Worm (Caenorhabditis elegans) whole organism, young adult: ENCODE results near the gene F22F1.2.

ENCODE experiments used
- C06A6.2 ChIP-seq: fragments of 200-800 bp; sonication (Bioruptor generic); conservative IDR thresholded peaks from 2 replicates; pipeline ENCODE4 v1.3.6; 2022; ENCODE audit warnings: missing genetic modification characterization, missing compliant biosample characterization
- F23B12.7 ChIP-seq: sonication (generic microtip); optimal IDR thresholded peaks from 2 replicates; lab custom pipeline; 2017; ENCODE audit warnings: missing genetic modification characterization, mild to moderate bottlenecking, missing compliant biosample characterization, antibody characterized with exemption, moderate library complexity; ENCODE audit not compliant: insufficient read depth
- F33H1.4 ChIP-seq: fragments of 200-800 bp; sonication (Bioruptor generic); IDR thresholded peaks from 2 replicates; pipeline ENCODE4 v1.3.6; 2022; ENCODE audit warnings: missing genetic modification reagents, missing genetic modification characterization, missing compliant biosample characterization
- F37B4.10 ChIP-seq: fragments of 200-800 bp; sonication (Bioruptor generic); IDR thresholded peaks from 2 replicates; pipeline ENCODE4 v1.3.6; 2022; ENCODE audit warnings: missing genetic modification characterization, missing compliant biosample characterization
- F49E8.2 ChIP-seq: sonication (generic microtip); optimal IDR thresholded peaks from 3 replicates; lab custom pipeline; 2017; ENCODE audit warnings: missing genetic modification characterization, mild to moderate bottlenecking, missing compliant biosample characterization, antibody characterized with exemption, moderate library complexity; ENCODE audit not compliant: insufficient read depth
- F52B5.7 ChIP-seq: sonication (generic microtip); optimal IDR thresholded peaks from 2 replicates; lab custom pipeline; 2016; ENCODE audit warnings: mild to moderate bottlenecking, missing genetic modification characterization, missing compliant biosample characterization
- F55B11.4 ChIP-seq: sonication (generic microtip); optimal IDR thresholded peaks from 2 replicates; lab custom pipeline; 2016; ENCODE audit warnings: missing compliant biosample characterization, missing genetic modification characterization, borderline replicate concordance; ENCODE audit not compliant: insufficient read depth
- K11D2.4 ChIP-seq: fragments of 200-800 bp; sonication (Bioruptor generic); IDR thresholded peaks from 2 replicates; pipeline ENCODE4 v1.3.6; 2022; ENCODE audit warnings: missing genetic modification reagents, missing genetic modification characterization, missing compliant biosample characterization
- Y53G8AR.9 ChIP-seq: fragments of 200-800 bp; sonication (Bioruptor generic); conservative IDR thresholded peaks from 2 replicates; pipeline ENCODE4 v1.3.6; 2022; ENCODE audit warnings: missing genetic modification reagents, missing genetic modification characterization, missing compliant biosample characterization
- Y79H2A.3 ChIP-seq: fragments of 200-800 bp; sonication (Bioruptor generic); conservative IDR thresholded peaks from 2 replicates; pipeline ENCODE4 v1.3.6; 2022; ENCODE audit warnings: missing genetic modification reagents, missing genetic modification characterization, missing compliant biosample characterization
- ZK185.1 ChIP-seq: sonication (generic microtip); optimal IDR thresholded peaks from 2 replicates; lab custom pipeline; 2016; ENCODE audit warnings: mild to moderate bottlenecking, missing genetic modification characterization, missing compliant biosample characterization; ENCODE audit not compliant: poor library complexity, severe bottlenecking
- akir-1 ChIP-seq: fragments of 200-800 bp; sonication (Bioruptor generic); optimal IDR thresholded peaks from 2 replicates; lab custom pipeline; 2018; ENCODE audit warnings: mild to moderate bottlenecking, missing genetic modification characterization, moderate library complexity, missing compliant biosample characterization
- aptf-2 ChIP-seq: fragments of 200-800 bp; sonication (Bioruptor generic); conservative IDR thresholded peaks from 2 replicates; pipeline ENCODE4 v1.3.6; 2022; ENCODE audit warnings: missing genetic modification reagents, missing genetic modification characterization, missing compliant biosample characterization
- atf-7 ChIP-seq: sonication (generic microtip); optimal IDR thresholded peaks from 2 replicates; lab custom pipeline; 2017; ENCODE audit warnings: mild to moderate bottlenecking, missing genetic modification characterization, missing compliant biosample characterization
- athp-1 ChIP-seq: sonication (generic microtip); optimal IDR thresholded peaks from 2 replicates; lab custom pipeline; 2017; ENCODE audit warnings: mild to moderate bottlenecking, missing genetic modification characterization, missing compliant biosample characterization
- bed-2 ChIP-seq: fragments of 200-800 bp; sonication (Bioruptor generic); IDR thresholded peaks from 2 replicates; pipeline ENCODE4 v1.3.6; 2022; ENCODE audit warnings: missing genetic modification reagents, missing genetic modification characterization, missing compliant biosample characterization
- ceh-100 ChIP-seq: fragments of 200-800 bp; sonication (Bioruptor generic); IDR thresholded peaks from 2 replicates; pipeline ENCODE4 v1.3.6; 2022; ENCODE audit warnings: missing genetic modification reagents, missing genetic modification characterization, missing compliant biosample characterization
- ceh-40 ChIP-seq: fragments of 200-800 bp; sonication (Bioruptor generic); IDR thresholded peaks from 2 replicates; pipeline ENCODE4 v1.3.6; 2022; ENCODE audit warnings: missing genetic modification characterization, missing compliant biosample characterization
- ceh-58 ChIP-seq: fragments of 200-800 bp; sonication (Bioruptor generic); IDR thresholded peaks from 2 replicates; pipeline ENCODE4 v1.3.6; 2022; ENCODE audit warnings: missing genetic modification characterization, missing compliant biosample characterization
- die-1 ChIP-seq: sonication (generic microtip); optimal IDR thresholded peaks from 2 replicates; lab custom pipeline; 2016; ENCODE audit warnings: missing genotype, mild to moderate bottlenecking, missing genetic modification characterization, missing compliant biosample characterization
- dpl-1 ChIP-seq: fragments of 150-350 bp; optimal IDR thresholded peaks from 2 replicates; lab custom pipeline; 2014; ENCODE audit warnings: missing biosample characterization, missing genetic modification reagents, missing genetic modification characterization
- egrh-3 ChIP-seq: fragments of 200-800 bp; sonication (Bioruptor generic); IDR thresholded peaks from 2 replicates; pipeline ENCODE4 v1.3.6; 2022; ENCODE audit warnings: missing genetic modification reagents, missing genetic modification characterization, missing compliant biosample characterization
- fkh-3 ChIP-seq: sonication (generic microtip); optimal IDR thresholded peaks from 2 replicates; lab custom pipeline; 2016; ENCODE audit warnings: mild to moderate bottlenecking, missing genetic modification characterization, missing compliant biosample characterization
- gei-17 ChIP-seq: fragments of 200-800 bp; sonication (Bioruptor generic); optimal IDR thresholded peaks from 2 replicates; lab custom pipeline; 2018; ENCODE audit warnings: mild to moderate bottlenecking, missing genetic modification characterization, missing compliant biosample characterization
- him-1 ChIP-seq: sonication (generic microtip); optimal IDR thresholded peaks from 2 replicates; lab custom pipeline; 2016; ENCODE audit warnings: missing genotype, missing genetic modification reagents, missing genetic modification characterization, missing compliant biosample characterization
- hlh-12 ChIP-seq: sonication (generic microtip); optimal IDR thresholded peaks from 2 replicates; lab custom pipeline; 2016; ENCODE audit warnings: missing genetic modification characterization, missing compliant biosample characterization
- hlh-26 ChIP-seq: fragments of 200-800 bp; sonication (Bioruptor generic); conservative IDR thresholded peaks from 2 replicates; pipeline ENCODE4 v1.3.6; 2022; ENCODE audit warnings: missing genetic modification reagents, missing genetic modification characterization, missing compliant biosample characterization
- hmg-1.2 ChIP-seq: fragments of 200-800 bp; sonication (Bioruptor generic); IDR thresholded peaks from 2 replicates; pipeline ENCODE4 v1.3.6; 2022; ENCODE audit warnings: missing genetic modification reagents, missing genetic modification characterization, missing compliant biosample characterization
- hrde-1 ChIP-seq: sonication (generic microtip); optimal IDR thresholded peaks from 2 replicates; lab custom pipeline; 2016; ENCODE audit warnings: missing genetic modification characterization, mild to moderate bottlenecking, missing compliant biosample characterization, moderate library complexity, missing genotype, missing genetic modification reagents, borderline replicate concordance
- lag-1 ChIP-seq: fragments of 200-800 bp; sonication (Bioruptor generic); IDR thresholded peaks from 2 replicates; pipeline ENCODE4 v1.3.6; 2022; ENCODE audit warnings: missing genetic modification reagents, missing genetic modification characterization, missing compliant biosample characterization
- let-607 ChIP-seq, 2 experiments: fragments of 200-800 bp in 1 of 2; sonication (Bioruptor generic) in 1 of 2; sonication (generic microtip) in 1 of 2; optimal IDR thresholded peaks; 2 replicates each; lab custom pipeline; 2016 to 2018; ENCODE audit warnings: mild to moderate bottlenecking in 2 of 2, missing compliant biosample characterization in 2 of 2, missing genetic modification characterization in 2 of 2, moderate library complexity in 2 of 2, missing genotype in 1 of 2
- lin-26 ChIP-seq: fragments of 200-800 bp; sonication (Bioruptor generic); IDR thresholded peaks from 2 replicates; pipeline ENCODE4 v1.3.6; 2022; ENCODE audit warnings: missing genetic modification reagents, missing genetic modification characterization, missing compliant biosample characterization
- lin-40 ChIP-seq: sonication (generic microtip); optimal IDR thresholded peaks from 2 replicates; lab custom pipeline; 2016; ENCODE audit warnings: missing genetic modification characterization, mild to moderate bottlenecking, missing compliant biosample characterization, missing genotype, missing genetic modification reagents
- lin-54 ChIP-seq: fragments of 200-800 bp; sonication (Bioruptor generic); optimal IDR thresholded peaks from 2 replicates; lab custom pipeline; 2018; ENCODE audit warnings: mild to moderate bottlenecking, missing genetic modification characterization, missing compliant biosample characterization
- madf-10 ChIP-seq: sonication (generic microtip); optimal IDR thresholded peaks from 2 replicates; lab custom pipeline; 2016; ENCODE audit warnings: mild to moderate bottlenecking, missing genetic modification characterization, missing compliant biosample characterization
- madf-8 ChIP-seq: fragments of 200-800 bp; sonication (Bioruptor generic); conservative IDR thresholded peaks from 2 replicates; pipeline ENCODE4 v1.3.6; 2022; ENCODE audit warnings: missing genetic modification reagents, missing genetic modification characterization, missing compliant biosample characterization
- nfyb-1 ChIP-seq: fragments of 200-800 bp; sonication (Bioruptor generic); IDR thresholded peaks from 2 replicates; pipeline ENCODE4 v1.3.6; 2022; ENCODE audit warnings: missing genetic modification reagents, missing genetic modification characterization, missing compliant biosample characterization
- nhr-27 ChIP-seq: fragments of 200-800 bp; sonication (Bioruptor generic); optimal IDR thresholded peaks from 2 replicates; lab custom pipeline; 2018; ENCODE audit warnings: mild to moderate bottlenecking, missing genetic modification characterization, moderate library complexity, missing compliant biosample characterization
- nhr-80 ChIP-seq: sonication (generic microtip); optimal IDR thresholded peaks from 2 replicates; lab custom pipeline; 2016; ENCODE audit warnings: missing genetic modification characterization, missing compliant biosample characterization
- nhr-90 ChIP-seq: sonication (generic microtip); optimal IDR thresholded peaks from 2 replicates; lab custom pipeline; 2016; ENCODE audit warnings: missing genotype, mild to moderate bottlenecking, missing genetic modification characterization, missing compliant biosample characterization
- pbrm-1 ChIP-seq: fragments of 200-800 bp; sonication (Bioruptor generic); IDR thresholded peaks from 2 replicates; pipeline ENCODE4 v1.3.6; 2022; ENCODE audit warnings: missing genetic modification reagents, missing genetic modification characterization, missing compliant biosample characterization
- rcor-1 ChIP-seq: fragments of 200-800 bp; sonication (Bioruptor generic); IDR thresholded peaks from 2 replicates; pipeline ENCODE4 v1.3.6; 2022; ENCODE audit warnings: missing genetic modification reagents, missing genetic modification characterization, missing compliant biosample characterization
- rec-8 ChIP-seq, 2 experiments: sonication (generic microtip); optimal IDR thresholded peaks; 2 replicates each; lab custom pipeline; 2016; ENCODE audit warnings: mild to moderate bottlenecking in 2 of 2, missing genetic modification characterization in 2 of 2, missing genetic modification reagents in 2 of 2, missing genotype in 2 of 2, missing biosample characterization in 1 of 2, missing compliant biosample characterization in 1 of 2, moderate library complexity in 1 of 2
- snpc-3.4 ChIP-seq: sonication (generic microtip); optimal IDR thresholded peaks from 2 replicates; lab custom pipeline; 2017; ENCODE audit warnings: missing genetic modification characterization, mild to moderate bottlenecking, missing compliant biosample characterization, antibody characterized with exemption, moderate library complexity, missing genotype, missing genetic modification reagents
- tlf-1 ChIP-seq: fragments of 200-800 bp; sonication (Bioruptor generic); optimal IDR thresholded peaks from 2 replicates; lab custom pipeline; 2018; ENCODE audit warnings: mild to moderate bottlenecking, missing genetic modification characterization, missing compliant biosample characterization
- xnd-1 ChIP-seq: sonication (generic microtip); optimal IDR thresholded peaks from 2 replicates; lab custom pipeline; 2016; ENCODE audit warnings: missing genotype, missing genetic modification reagents, missing genetic modification characterization, missing compliant biosample characterization
- zfh-2 ChIP-seq: fragments of 200-800 bp; sonication (Bioruptor generic); conservative IDR thresholded peaks from 2 replicates; pipeline ENCODE4 v1.3.6; 2022; ENCODE audit warnings: missing genetic modification reagents, missing genetic modification characterization, missing compliant biosample characterization
- zim-3 ChIP-seq: sonication (generic microtip); optimal IDR thresholded peaks from 2 replicates; lab custom pipeline; 2017; ENCODE audit warnings: mild to moderate bottlenecking, missing genetic modification characterization, moderate library complexity, missing compliant biosample characterization
- ztf-3 ChIP-seq: fragments of 200-800 bp; sonication (Bioruptor generic); optimal IDR thresholded peaks from 2 replicates; lab custom pipeline; 2018; ENCODE audit warnings: mild to moderate bottlenecking, missing genetic modification characterization, missing compliant biosample characterization

Gene F22F1.2

ce11 chrX:8148993-8149392 is 1.5 kb downstream of the F22F1.2 start (continued):
- no peak for TF ChIP-seq F37B4.10
- TF ChIP-seq lag-1 = no peak
- no peak for TF ChIP-seq nhr-27
- TF ChIP-seq bed-2 (GFP tag; lab: Robert Waterston, UW) = no peak
- TF ChIP-seq nfyb-1 = no peak
- no peak for TF ChIP-seq akir-1 (GFP tag; lab: Kevin White, UChicago)
- no peak for TF ChIP-seq F49E8.2
- TF ChIP-seq aptf-2 (GFP tag; lab: Robert Waterston, UW) = no peak
- TF ChIP-seq ZK185.1 = no peak
- peak; percentile 43; the same call in 1 of the 2 replicates for TF ChIP-seq hmg-1.2 (GFP tag; lab: Robert Waterston, UW)
- TF ChIP-seq egrh-3 (GFP tag; lab: Robert Waterston, UW) = no peak
- no peak for TF ChIP-seq ceh-100 (GFP tag; lab: Robert Waterston, UW)
- no peak for TF ChIP-seq F55B11.4 (tag; lab: Kevin White, UChicago)
- TF ChIP-seq lin-40 (tag; lab: Kevin White, UChicago) = no peak
- no peak for TF ChIP-seq madf-8 (GFP tag; lab: Robert Waterston, UW)
- no peak for TF ChIP-seq zfh-2 (GFP tag; lab: Robert Waterston, UW)
- TF ChIP-seq hlh-12 (tag; lab: Kevin White, UChicago) = no peak
- TF ChIP-seq Y79H2A.3 (GFP tag; lab: Robert Waterston, UW) = no peak
- no peak for TF ChIP-seq ztf-3 (GFP tag; lab: Kevin White, UChicago)
- TF ChIP-seq snpc-3.4 (tag; lab: Kevin White, UChicago) = no peak
- TF ChIP-seq fkh-3 (tag; lab: Kevin White, UChicago) = no peak
- no peak for TF ChIP-seq dpl-1 (GFP tag; lab: Kevin White, UChicago)
- TF ChIP-seq die-1 (tag; lab: Kevin White, UChicago) = peak; percentile 50
- TF ChIP-seq hlh-26 (GFP tag; lab: Robert Waterston, UW) = no peak
- TF ChIP-seq pbrm-1 (GFP tag; lab: Robert Waterston, UW) = no peak
- TF ChIP-seq atf-7 (tag; lab: Kevin White, UChicago) = no peak
- TF ChIP-seq C06A6.2 (GFP tag; lab: Robert Waterston, UW) = no peak
- no peak for TF ChIP-seq ceh-58 (GFP tag; lab: Robert Waterston, UW)
- TF ChIP-seq ceh-40 (GFP tag; lab: Robert Waterston, UW) = no peak
- TF ChIP-seq F33H1.4 (GFP tag; lab: Robert Waterston, UW) = no peak
- TF ChIP-seq zim-3 (tag; lab: Kevin White, UChicago) = no peak
- no peak for TF ChIP-seq athp-1
- TF ChIP-seq nhr-80 (tag; lab: Kevin White, UChicago) = no peak
- TF ChIP-seq nhr-90 = peak; percentile 29
- no peak for TF ChIP-seq lin-54
- no peak for TF ChIP-seq tlf-1 (GFP tag; lab: Kevin White, UChicago)
- no peak for TF ChIP-seq madf-10 (tag; lab: Kevin White, UChicago)
- TF ChIP-seq Y53G8AR.9 = no peak
- TF ChIP-seq F23B12.7 = no peak
- TF ChIP-seq gei-17 = no peak
- TF ChIP-seq rec-8 (tag; optimal IDR thresholded peaks at IDR 0.05; lab: Kevin White, UChicago) = peak in 1 of 2 experiments; percentile 33
- TF ChIP-seq K11D2.4 (GFP tag; lab: Robert Waterston, UW) = no peak
- TF ChIP-seq let-607 (tag; optimal IDR thresholded peaks at IDR 0.05; lab: Kevin White, UChicago) = no peak
- TF ChIP-seq F52B5.7 (tag; lab: Kevin White, UChicago) = no peak
- no peak for TF ChIP-seq xnd-1
- peak; percentile 72; the same call in 1 of the 2 replicates for TF ChIP-seq lin-26 (GFP tag; lab: Robert Waterston, UW)
- TF ChIP-seq him-1 = peak; percentile 61
- no peak for TF ChIP-seq rcor-1 (GFP tag; lab: Robert Waterston, UW)
- no peak for TF ChIP-seq hrde-1 (tag; lab: Kevin White, UChicago)
